Worm (Caenorhabditis elegans) whole organism, mixed stage, embryonic: ENCODE measurements around the gene hmit-1.1.

Experiments
- bed-3 ChIP-seq: fragments of 200-800 bp; sonication (Bioruptor generic); optimal IDR thresholded peaks from 3 replicates; lab custom pipeline; 2018; ENCODE audit warnings: mild to moderate bottlenecking, missing genetic modification characterization, moderate library complexity, missing compliant biosample characterization
- ceh-43 ChIP-seq: fragments of 200-800 bp; sonication (Bioruptor generic); optimal IDR thresholded peaks from 2 replicates; lab custom pipeline; 2018; ENCODE audit warnings: mild to moderate bottlenecking, missing genetic modification characterization, moderate library complexity, missing compliant biosample characterization
- ceh-83 ChIP-seq: fragments of 200-800 bp; sonication (Bioruptor generic); optimal IDR thresholded peaks from 2 replicates; lab custom pipeline; 2018; ENCODE audit warnings: mild to moderate bottlenecking, missing genetic modification characterization, missing compliant biosample characterization
- ces-1 ChIP-seq: fragments of 150-350 bp; optimal IDR thresholded peaks from 2 replicates; lab custom pipeline; 2014; ENCODE audit warnings: missing biosample characterization, missing genetic modification reagents, missing genetic modification characterization
- drap-1 ChIP-seq: fragments of 200-800 bp; sonication (Bioruptor generic); optimal IDR thresholded peaks from 3 replicates; lab custom pipeline; 2018; ENCODE audit warnings: mild to moderate bottlenecking, missing genetic modification characterization, missing compliant biosample characterization
- elt-1 ChIP-seq: sonication (generic microtip); optimal IDR thresholded peaks from 2 replicates; lab custom pipeline; 2017; ENCODE audit warnings: missing genetic modification characterization, mild to moderate bottlenecking, missing compliant biosample characterization, antibody characterized with exemption, moderate library complexity, borderline replicate concordance; ENCODE audit not compliant: insufficient read depth
- elt-3 ChIP-seq: fragments of 150-350 bp; optimal IDR thresholded peaks from 2 replicates; lab custom pipeline; 2014; ENCODE audit warnings: missing biosample characterization, missing genetic modification characterization
- flh-1 ChIP-seq: fragments of 200-800 bp; sonication (Bioruptor generic); optimal IDR thresholded peaks from 2 replicates; lab custom pipeline; 2018; ENCODE audit warnings: mild to moderate bottlenecking, missing genetic modification characterization, moderate library complexity, missing compliant biosample characterization
- ham-2 ChIP-seq: fragments of 200-800 bp; sonication (Bioruptor generic); optimal IDR thresholded peaks from 2 replicates; lab custom pipeline; 2018; ENCODE audit warnings: mild to moderate bottlenecking, missing genetic modification characterization, missing compliant biosample characterization
- hlh-1 ChIP-seq: fragments of 150-350 bp; optimal IDR thresholded peaks from 2 replicates; lab custom pipeline; 2014; ENCODE audit warnings: missing biosample characterization, missing genetic modification reagents, missing genetic modification characterization
- lin-32 ChIP-seq: fragments of 200-800 bp; sonication (Bioruptor generic); optimal IDR thresholded peaks from 2 replicates; lab custom pipeline; 2018; ENCODE audit warnings: mild to moderate bottlenecking, missing genetic modification characterization, missing compliant biosample characterization
- lsy-2 ChIP-seq: fragments of 150-350 bp; optimal IDR thresholded peaks from 2 replicates; lab custom pipeline; 2014; ENCODE audit warnings: missing biosample characterization, missing genetic modification characterization
- mab-5 ChIP-seq: fragments of 150-350 bp; optimal IDR thresholded peaks from 2 replicates; lab custom pipeline; 2014; ENCODE audit warnings: missing biosample characterization, missing genetic modification characterization
- mep-1 ChIP-seq: fragments of 150-350 bp; optimal IDR thresholded peaks from 2 replicates; lab custom pipeline; 2017; ENCODE audit warnings: missing biosample characterization, missing genetic modification reagents, missing genetic modification characterization, inconsistent platforms
- mls-2 ChIP-seq: sonication (generic microtip); optimal IDR thresholded peaks from 2 replicates; lab custom pipeline; 2016; ENCODE audit warnings: mild to moderate bottlenecking, missing genetic modification characterization, moderate library complexity, missing compliant biosample characterization
- nhr-12 ChIP-seq: fragments of 150-350 bp; optimal IDR thresholded peaks from 2 replicates; lab custom pipeline; 2014; ENCODE audit warnings: missing biosample characterization, missing genetic modification characterization
- nhr-2 ChIP-seq: fragments of 150-350 bp; optimal IDR thresholded peaks from 2 replicates; lab custom pipeline; 2014; ENCODE audit warnings: missing biosample characterization, missing genetic modification characterization
- nhr-237 ChIP-seq: fragments of 150-350 bp; optimal IDR thresholded peaks from 2 replicates; lab custom pipeline; 2014; ENCODE audit warnings: missing biosample characterization, missing genetic modification characterization
- nhr-28 ChIP-seq: fragments of 150-350 bp; optimal IDR thresholded peaks from 2 replicates; lab custom pipeline; 2014; ENCODE audit warnings: missing biosample characterization, missing genetic modification characterization
- nhr-76 ChIP-seq: sonication (generic microtip); optimal IDR thresholded peaks from 2 replicates; lab custom pipeline; 2017; ENCODE audit warnings: missing biosample characterization, missing genetic modification characterization
- pha-4 ChIP-seq: fragments of 150-350 bp; optimal IDR thresholded peaks from 2 replicates; lab custom pipeline; 2018; ENCODE audit warnings: missing biosample characterization, missing genetic modification reagents, missing genetic modification characterization
- sptf-1 ChIP-seq: sonication (generic microtip); optimal IDR thresholded peaks from 2 replicates; lab custom pipeline; 2017; ENCODE audit warnings: mild to moderate bottlenecking, missing genetic modification characterization, moderate library complexity, missing compliant biosample characterization
- tbx-8 ChIP-seq: fragments of 200-800 bp; sonication (Bioruptor generic); optimal IDR thresholded peaks from 2 replicates; lab custom pipeline; 2018; ENCODE audit warnings: mild to moderate bottlenecking, missing genetic modification characterization, moderate library complexity, missing compliant biosample characterization
- unc-39 ChIP-seq: fragments of 150-350 bp; optimal IDR thresholded peaks from 2 replicates; lab custom pipeline; 2014; ENCODE audit warnings: missing biosample characterization, missing genetic modification characterization
- unc-62 ChIP-seq: fragments of 150-350 bp; optimal IDR thresholded peaks from 2 replicates; lab custom pipeline; 2014; ENCODE audit warnings: missing biosample characterization, missing genetic modification reagents, missing genetic modification characterization
- zip-8 ChIP-seq: fragments of 150-350 bp; optimal IDR thresholded peaks from 2 replicates; lab custom pipeline; 2014; ENCODE audit warnings: missing biosample characterization, missing genetic modification characterization
- ztf-11 ChIP-seq: fragments of 150-350 bp; optimal IDR thresholded peaks from 2 replicates; lab custom pipeline; 2014; ENCODE audit warnings: missing biosample characterization, missing genetic modification characterization

hmit-1.1 gene

DNA sequence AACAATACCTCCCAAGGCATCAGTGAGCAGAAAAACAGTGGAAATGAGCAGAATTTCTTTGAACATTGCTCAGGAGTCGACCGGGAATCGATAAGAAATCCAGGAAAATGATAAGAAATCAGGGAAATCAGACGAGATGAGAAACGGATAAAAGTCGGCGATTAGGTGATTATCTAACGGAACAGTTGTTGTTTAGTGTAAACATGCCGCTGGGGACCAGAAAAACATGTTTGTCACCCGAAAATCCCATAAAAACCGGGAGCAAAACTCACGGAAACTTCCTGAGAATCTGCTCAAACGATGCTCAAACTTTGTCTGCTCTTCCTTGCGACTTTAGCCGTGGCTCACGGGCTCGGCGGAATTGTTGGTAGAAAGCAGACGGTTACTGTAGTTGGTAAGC is 39.9 kb downstream of the hmit-1.1 start, which contains the start of the genes ttr-24 and ttr-25:
ttr-24 (minus strand) TSS at position 156 of the 400 bp plus-strand sequence.
ttr-25 (plus strand) TSS at position 227 of the 400 bp plus-strand sequence.
- no peak for TF ChIP-seq ham-2 (GFP tag; lab: Kevin White, UChicago)
- TF ChIP-seq hlh-1, result peak; percentile 60
- TF ChIP-seq, all 35 proteins: peak for 1

- TF ChIP-seq unc-62 (GFP tag; lab: Kevin White, UChicago), result no peak
- no peak for TF ChIP-seq ztf-11 (tag; lab: Kevin White, UChicago)
- TF ChIP-seq ham-2 (GFP tag; lab: Kevin White, UChicago), result no peak
- TF ChIP-seq elt-1 (tag; lab: Kevin White, UChicago), result no peak
Measured at ce11 chrV:18560188-18560587, 43.6 kb downstream of the hmit-1.1 start, which contains the start of gene ttr-26. TSS of gene ttr-26 (minus strand) at chrV:18560288.

- TF ChIP-seq tbx-8 (no peak), lin-32 (GFP tag; lab: Kevin White, UChicago) (no peak), ces-1 (no peak), lsy-2 (no peak), unc-62 (GFP tag; lab: Kevin White, UChicago) (no peak), ceh-83 (GFP tag; lab: Kevin White, UChicago) (no peak), elt-1 (tag; lab: Kevin White, UChicago) (no peak), nhr-76 (tag; lab: Kevin White, UChicago) (no peak)
Measured at ce11 chrV:18560944-18561343, 44.4 kb downstream of the hmit-1.1 start.

DNA sequence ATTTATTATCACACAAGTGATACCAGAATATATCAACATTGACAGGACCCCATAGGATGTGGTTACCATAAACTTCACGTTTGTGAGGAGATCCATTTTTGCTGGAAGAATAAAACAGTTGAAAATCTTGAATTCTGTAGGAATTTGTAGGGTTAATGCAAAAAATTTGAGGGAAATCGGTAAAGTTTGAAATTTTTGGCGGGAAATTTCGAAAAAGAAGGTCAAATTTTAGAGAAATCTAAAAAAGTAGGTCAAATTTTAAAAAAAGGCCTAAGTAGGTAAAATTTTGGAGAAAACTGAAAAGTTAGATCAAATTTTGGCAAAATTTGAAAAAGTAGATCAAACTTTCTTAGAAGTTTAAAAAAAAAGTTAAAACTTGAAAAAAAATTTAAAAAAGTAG is 48.2 kb downstream of the hmit-1.1 start, which contains the start of gene srg-34:
srg-34 (minus strand) TSS at position 101 of the 400 bp plus-strand sequence.
- TF ChIP-seq zip-8 (tag; lab: Kevin White, UChicago) (no peak), pha-4 (tag; lab: Kevin White, UChicago) (no peak), hlh-1 (no peak), lsy-2 (no peak), sptf-1 (tag; lab: Kevin White, UChicago) (no peak), unc-39 (tag; lab: Kevin White, UChicago) (no peak), mab-5 (tag; lab: Kevin White, UChicago) (no peak), ztf-11 (tag; lab: Kevin White, UChicago) (no peak), flh-1 (no peak), elt-3 (tag; lab: Kevin White, UChicago) (no peak), mep-1 (no peak), ces-1 (no peak)

DNA sequence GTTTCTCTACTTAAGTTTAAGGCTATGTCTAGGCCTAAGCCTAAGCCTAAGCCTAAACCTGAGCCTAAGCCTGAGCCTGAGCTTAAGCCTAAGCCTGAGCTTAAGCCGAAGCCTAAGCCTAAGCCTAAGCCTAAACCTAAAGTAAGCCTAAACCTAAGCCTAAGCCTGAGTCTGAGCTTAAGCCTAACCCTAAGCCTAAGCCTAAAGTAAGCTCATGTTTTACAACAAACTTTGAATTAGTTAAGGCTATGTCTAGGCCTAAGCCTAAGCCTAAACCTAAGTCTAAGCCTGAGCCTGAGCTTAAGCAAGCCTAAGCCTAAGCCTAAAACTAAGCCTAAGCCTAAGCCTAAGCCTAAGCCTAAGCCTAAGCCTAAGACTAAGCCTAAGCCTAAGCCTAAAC is 49.0 kb downstream of the hmit-1.1 start:
- no peak for TF ChIP-seq flh-1
- TF ChIP-seq ztf-11 (tag; lab: Kevin White, UChicago), result no peak
- peak; percentile 10 for TF ChIP-seq sptf-1 (tag; lab: Kevin White, UChicago)
- TF ChIP-seq lin-32 (GFP tag; lab: Kevin White, UChicago), result no peak
- no peak for TF ChIP-seq bed-3 (GFP tag; lab: Kevin White, UChicago)
- TF ChIP-seq drap-1 (GFP tag; lab: Kevin White, UChicago), result no peak
- TF ChIP-seq mep-1, result no peak
- TF ChIP-seq ham-2 (GFP tag; lab: Kevin White, UChicago), result peak; percentile 43

DNA sequence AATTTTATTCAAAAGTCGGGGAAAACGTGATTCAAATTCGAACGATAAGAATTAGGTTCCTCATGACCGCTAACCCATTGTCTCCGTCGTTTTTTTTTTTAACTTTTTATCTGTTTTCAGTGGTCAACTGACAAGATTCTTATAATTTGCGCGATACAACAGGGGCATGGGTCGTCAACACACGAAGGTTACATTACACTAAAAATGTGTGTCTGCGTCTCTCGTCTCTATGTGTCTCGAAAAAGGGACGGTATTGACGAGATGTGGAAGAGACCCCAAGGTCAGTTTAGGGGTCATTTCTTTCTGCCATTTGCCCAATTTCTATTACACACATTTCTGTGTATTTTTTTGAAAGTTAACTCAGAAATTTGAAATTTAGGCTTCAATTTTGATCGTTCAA is 52.9 kb downstream of the hmit-1.1 start:
- no peak for TF ChIP-seq ceh-43 (GFP tag; lab: Kevin White, UChicago)
- TF ChIP-seq nhr-2 (tag; lab: Kevin White, UChicago), result no peak
- no peak for TF ChIP-seq nhr-12
- TF ChIP-seq nhr-28 (tag; lab: Kevin White, UChicago), result no peak
- TF ChIP-seq lin-32 (GFP tag; lab: Kevin White, UChicago), result no peak
- TF ChIP-seq unc-39 (tag; lab: Kevin White, UChicago), result no peak
- TF ChIP-seq drap-1 (GFP tag; lab: Kevin White, UChicago), result no peak
- no peak for TF ChIP-seq sptf-1 (tag; lab: Kevin White, UChicago)
- TF ChIP-seq ceh-83 (GFP tag; lab: Kevin White, UChicago), result no peak
- no peak for TF ChIP-seq ztf-11 (tag; lab: Kevin White, UChicago)
- TF ChIP-seq ces-1, result no peak
- no peak for TF ChIP-seq nhr-237
- no peak for TF ChIP-seq mls-2 (tag; lab: Kevin White, UChicago)
- no peak for TF ChIP-seq ham-2 (GFP tag; lab: Kevin White, UChicago)
